Worm (Caenorhabditis elegans): ENCODE results near the gene scl-18.

ce11 chrIV:11760700-11761459, 6.7 kb upstream of the scl-18 start, which contains the start of gene T12A7.2:
- TF ChIP-seq pha-4 (tag; optimal IDR thresholded peaks at IDR 0.05) (no peak), F22D6.2 (tag; optimal IDR thresholded peaks at IDR 0.05) (no peak), unc-130 (GFP tag; optimal IDR thresholded peaks at IDR 0.05) (no peak), mel-28 (tag; optimal IDR thresholded peaks at IDR 0.05; ENCODE audit: borderline replicate concordance) (no peak), F10E7.11 (tag; optimal IDR thresholded peaks at IDR 0.05) (no peak)

Data from whole organism, young adult.